Worm (Caenorhabditis elegans): ENCODE measurements around the gene srlf-32.

ce11 chrIV:11877674-11878073 is 48.2 kb upstream of the srlf-32 start, which contains the start of gene pph-2:
- TF ChIP-seq flt-1 (GFP tag; IDR thresholded peaks at IDR 0.05) (no peak), klf-2 (GFP tag; conservative IDR thresholded peaks at IDR 0.05) (no peak)
